Fruit fly (Drosophila melanogaster): ENCODE data around the gene spg.

- no peak for TF ChIP-seq CTCF (optimal IDR thresholded peaks at IDR 0.05)
- TF ChIP-seq CG8478 (optimal IDR thresholded peaks at IDR 0.05): no peak
Measured at dm6 chr3R:28806402-28806801, 38.7 kb upstream of the spg start, which contains the start of gene CheB98a.

Data from S2 (cell line).